Worm (Caenorhabditis elegans) whole organism, mixed stage, embryonic: Measurements from ENCODE around the gene T10H10.2.

Source experiments
- blmp-1 ChIP-seq: fragments of 150-350 bp; optimal IDR thresholded peaks from 2 replicates; lab custom pipeline; 2014; ENCODE audit warnings: missing biosample characterization, missing genetic modification characterization
- ceh-43 ChIP-seq: fragments of 200-800 bp; sonication (Bioruptor generic); optimal IDR thresholded peaks from 2 replicates; lab custom pipeline; 2018; ENCODE audit warnings: mild to moderate bottlenecking, missing genetic modification characterization, moderate library complexity, missing compliant biosample characterization
- drap-1 ChIP-seq: fragments of 200-800 bp; sonication (Bioruptor generic); optimal IDR thresholded peaks from 3 replicates; lab custom pipeline; 2018; ENCODE audit warnings: mild to moderate bottlenecking, missing genetic modification characterization, missing compliant biosample characterization
- nhr-12 ChIP-seq: fragments of 150-350 bp; optimal IDR thresholded peaks from 2 replicates; lab custom pipeline; 2014; ENCODE audit warnings: missing biosample characterization, missing genetic modification characterization
- nhr-237 ChIP-seq: fragments of 150-350 bp; optimal IDR thresholded peaks from 2 replicates; lab custom pipeline; 2014; ENCODE audit warnings: missing biosample characterization, missing genetic modification characterization
- nhr-28 ChIP-seq: fragments of 150-350 bp; optimal IDR thresholded peaks from 2 replicates; lab custom pipeline; 2014; ENCODE audit warnings: missing biosample characterization, missing genetic modification characterization
- pha-4 ChIP-seq: fragments of 150-350 bp; optimal IDR thresholded peaks from 2 replicates; lab custom pipeline; 2018; ENCODE audit warnings: missing biosample characterization, missing genetic modification reagents, missing genetic modification characterization
- zip-8 ChIP-seq: fragments of 150-350 bp; optimal IDR thresholded peaks from 2 replicates; lab custom pipeline; 2014; ENCODE audit warnings: missing biosample characterization, missing genetic modification characterization
- ztf-11 ChIP-seq: fragments of 150-350 bp; optimal IDR thresholded peaks from 2 replicates; lab custom pipeline; 2014; ENCODE audit warnings: missing biosample characterization, missing genetic modification characterization

DNA sequence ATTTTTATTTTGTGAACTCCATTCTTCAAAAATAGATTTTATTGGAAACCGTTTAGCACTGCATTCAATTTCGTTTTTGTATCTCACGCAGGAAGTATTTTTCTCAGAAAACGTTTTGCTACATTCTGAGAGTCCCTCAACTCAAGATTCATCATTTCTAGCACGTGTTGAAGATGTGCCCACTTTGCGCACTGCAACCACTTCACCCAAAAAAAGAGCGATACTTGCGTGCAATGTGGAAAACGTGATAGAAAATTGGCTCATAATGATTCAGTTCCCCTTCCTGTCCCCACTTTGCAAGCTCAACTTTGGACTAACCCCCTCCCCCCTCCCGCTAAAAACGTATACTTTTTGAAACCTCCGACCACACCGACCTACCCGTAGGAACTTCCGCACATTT is 29.5 kb upstream of the T10H10.2 start:
- TF ChIP-seq nhr-237 (tag; lab: Kevin White, UChicago) (no peak), nhr-28 (tag; lab: Kevin White, UChicago) (no peak), ceh-43 (GFP tag; lab: Kevin White, UChicago) (no peak), blmp-1 (tag; lab: Kevin White, UChicago) (no peak), pha-4 (no peak), drap-1 (GFP tag; lab: Kevin White, UChicago) (no peak), zip-8 (tag; lab: Kevin White, UChicago) (no peak), ztf-11 (tag; lab: Kevin White, UChicago) (no peak), nhr-12 (tag; lab: Kevin White, UChicago) (no peak)
